Worm (Caenorhabditis elegans) whole organism, L3 larva: ENCODE results near the gene srt-68.

Experiments
- R02D3.7 ChIP-seq: fragments of 150-350 bp; optimal IDR thresholded peaks from 2 replicates; lab custom pipeline; 2014; ENCODE audit warnings: missing biosample characterization, missing genetic modification characterization
- aly-2 ChIP-seq: fragments of 150-350 bp; optimal IDR thresholded peaks from 2 replicates; lab custom pipeline; 2014; ENCODE audit warnings: missing biosample characterization, missing genetic modification characterization
- ceh-16 ChIP-seq: sonication (generic microtip); optimal IDR thresholded peaks from 2 replicates; lab custom pipeline; 2017; ENCODE audit warnings: missing biosample characterization, missing genetic modification characterization
- ceh-28 ChIP-seq: fragments of 150-350 bp; optimal IDR thresholded peaks from 2 replicates; lab custom pipeline; 2014; ENCODE audit warnings: missing biosample characterization, missing genetic modification reagents, missing genetic modification characterization
- ceh-82 ChIP-seq: fragments of 150-350 bp; optimal IDR thresholded peaks from 2 replicates; lab custom pipeline; 2014; ENCODE audit warnings: missing biosample characterization, missing genetic modification characterization
- ceh-9 ChIP-seq: sonication (generic microtip); optimal IDR thresholded peaks from 2 replicates; lab custom pipeline; 2018; ENCODE audit warnings: missing biosample characterization, missing genetic modification characterization
- daf-12 ChIP-seq: fragments of 150-350 bp; optimal IDR thresholded peaks from 2 replicates; lab custom pipeline; 2014; ENCODE audit warnings: missing biosample characterization, missing genetic modification reagents, missing genetic modification characterization
- egl-5 ChIP-seq: fragments of 150-350 bp; optimal IDR thresholded peaks from 2 replicates; lab custom pipeline; 2017; ENCODE audit warnings: missing biosample characterization, missing genetic modification reagents, missing genetic modification characterization, inconsistent platforms
- elt-1 ChIP-seq: fragments of 150-350 bp; optimal IDR thresholded peaks from 2 replicates; lab custom pipeline; 2014; ENCODE audit warnings: missing biosample characterization, missing genetic modification characterization
- elt-2 ChIP-seq: sonication (generic microtip); optimal IDR thresholded peaks from 2 replicates; lab custom pipeline; 2016; ENCODE audit warnings: missing genetic modification reagents, mild to moderate bottlenecking, missing genetic modification characterization, missing compliant biosample characterization
- elt-3 ChIP-seq, 3 experiments: fragments of 150-350 bp in 1 of 3; sonication (generic microtip) in 2 of 3; optimal IDR thresholded peaks; 2 replicates in 2 of 3; 4 replicates in 1 of 3; lab custom pipeline; 2014 to 2017; ENCODE audit warnings: missing biosample characterization in 3 of 3, missing genetic modification characterization in 3 of 3
- eor-1 ChIP-seq, 2 experiments: fragments of 150-350 bp; optimal IDR thresholded peaks; 2 replicates each; lab custom pipeline; 2014 to 2018; ENCODE audit warnings: missing biosample characterization in 2 of 2, missing genetic modification characterization in 2 of 2
- fkh-10 ChIP-seq: sonication (generic microtip); optimal IDR thresholded peaks from 2 replicates; lab custom pipeline; 2017; ENCODE audit warnings: missing biosample characterization, missing genetic modification reagents, missing genetic modification characterization
- fkh-2 ChIP-seq: fragments of 150-350 bp; optimal IDR thresholded peaks from 2 replicates; lab custom pipeline; 2014; ENCODE audit warnings: missing biosample characterization, missing genetic modification reagents, missing genetic modification characterization
- hmg-11 ChIP-seq: sonication (generic microtip); optimal IDR thresholded peaks from 2 replicates; lab custom pipeline; 2016; ENCODE audit warnings: missing genetic modification characterization, missing compliant biosample characterization
- lin-15B ChIP-seq: fragments of 150-350 bp; optimal IDR thresholded peaks from 2 replicates; lab custom pipeline; 2014; ENCODE audit warnings: missing biosample characterization, missing genetic modification characterization
- lin-39 ChIP-seq: fragments of 150-350 bp; optimal IDR thresholded peaks from 2 replicates; lab custom pipeline; 2018; ENCODE audit warnings: missing biosample characterization, missing genetic modification reagents, missing genetic modification characterization
- nfya-1 ChIP-seq: sonication (generic microtip); optimal IDR thresholded peaks from 2 replicates; lab custom pipeline; 2017; ENCODE audit warnings: missing genetic modification characterization, mild to moderate bottlenecking, missing compliant biosample characterization, antibody characterized with exemption, moderate library complexity; ENCODE audit not compliant: insufficient read depth
- nhr-23 ChIP-seq: fragments of 150-350 bp; optimal IDR thresholded peaks from 2 replicates; lab custom pipeline; 2014; ENCODE audit warnings: missing biosample characterization, missing genetic modification reagents, missing genetic modification characterization
- nhr-237 ChIP-seq: fragments of 150-350 bp; optimal IDR thresholded peaks from 2 replicates; lab custom pipeline; 2014; ENCODE audit warnings: missing biosample characterization, missing genetic modification characterization
- nhr-25 ChIP-seq: sonication (generic microtip); optimal IDR thresholded peaks from 2 replicates; lab custom pipeline; 2017; ENCODE audit warnings: missing biosample characterization, missing genetic modification characterization
- nhr-28 ChIP-seq: fragments of 150-350 bp; optimal IDR thresholded peaks from 2 replicates; lab custom pipeline; 2014; ENCODE audit warnings: missing biosample characterization, missing genetic modification characterization
- nhr-67 ChIP-seq: fragments of 150-350 bp; optimal IDR thresholded peaks from 2 replicates; lab custom pipeline; 2014; ENCODE audit warnings: missing biosample characterization, missing genetic modification characterization
- nhr-76 ChIP-seq: fragments of 150-350 bp; sonication (generic microtip); optimal IDR thresholded peaks from 5 replicates; lab custom pipeline; 2014; ENCODE audit warnings: missing biosample characterization, missing genetic modification characterization
- nhr-77 ChIP-seq: fragments of 150-350 bp; optimal IDR thresholded peaks from 2 replicates; lab custom pipeline; 2014; ENCODE audit warnings: missing biosample characterization, missing genetic modification characterization
- pha-4 ChIP-seq: fragments of 150-350 bp; optimal IDR thresholded peaks from 2 replicates; lab custom pipeline; 2014; ENCODE audit warnings: missing biosample characterization, missing genetic modification reagents, missing genetic modification characterization
- pqm-1 ChIP-seq: fragments of 150-350 bp; optimal IDR thresholded peaks from 2 replicates; lab custom pipeline; 2017; ENCODE audit warnings: missing biosample characterization, missing genetic modification characterization, inconsistent platforms
- sea-2 ChIP-seq: fragments of 150-350 bp; sonication (generic microtip); optimal IDR thresholded peaks from 4 replicates; lab custom pipeline; 2014; ENCODE audit warnings: missing biosample characterization, missing genetic modification reagents, missing genetic modification characterization
- snpc-4 ChIP-seq: fragments of 150-350 bp; optimal IDR thresholded peaks from 2 replicates; lab custom pipeline; 2014; ENCODE audit warnings: missing biosample characterization, missing genetic modification characterization
- unc-39 ChIP-seq: sonication (generic microtip); optimal IDR thresholded peaks from 4 replicates; lab custom pipeline; 2017; ENCODE audit warnings: missing biosample characterization, missing genetic modification characterization
- unc-62 ChIP-seq: fragments of 150-350 bp; sonication (generic microtip); optimal IDR thresholded peaks from 4 replicates; lab custom pipeline; 2014; ENCODE audit warnings: missing biosample characterization, missing genetic modification reagents, missing genetic modification characterization
- zag-1 ChIP-seq: fragments of 150-350 bp; optimal IDR thresholded peaks from 2 replicates; lab custom pipeline; 2014; ENCODE audit warnings: missing biosample characterization, missing genetic modification characterization
- ztf-11 ChIP-seq: fragments of 150-350 bp; optimal IDR thresholded peaks from 2 replicates; lab custom pipeline; 2014; ENCODE audit warnings: missing biosample characterization, missing genetic modification characterization

srt-68 gene

DNA sequence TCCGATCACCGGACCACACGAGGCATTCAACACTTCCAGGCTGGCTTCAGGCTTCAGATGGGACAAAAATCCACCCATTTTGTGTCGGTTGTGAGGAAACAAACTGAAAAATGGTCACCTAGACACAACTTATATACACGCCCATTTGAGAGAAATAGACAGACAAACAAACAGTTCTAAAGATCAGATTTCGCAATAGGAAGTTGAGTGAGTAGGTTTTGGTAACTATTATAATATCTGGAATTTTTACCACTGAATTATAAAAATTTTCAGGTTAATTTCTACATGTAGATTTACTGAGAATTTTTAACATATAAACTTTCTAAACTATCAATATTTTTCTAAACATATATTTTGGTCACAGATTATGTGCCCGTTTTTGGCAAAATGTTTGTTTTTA lies 18.1 kb downstream of the srt-68 start, which contains the start of gene cest-32:
Gene cest-32, minus strand, starts transcription at position 115 of the 400 bp plus-strand sequence.
- peak; percentile 12 for TF ChIP-seq pha-4 (tag; lab: Kevin White, UChicago)
- TF ChIP-seq zag-1 (tag; lab: Kevin White, UChicago): no peak
- no peak for TF ChIP-seq snpc-4

DNA sequence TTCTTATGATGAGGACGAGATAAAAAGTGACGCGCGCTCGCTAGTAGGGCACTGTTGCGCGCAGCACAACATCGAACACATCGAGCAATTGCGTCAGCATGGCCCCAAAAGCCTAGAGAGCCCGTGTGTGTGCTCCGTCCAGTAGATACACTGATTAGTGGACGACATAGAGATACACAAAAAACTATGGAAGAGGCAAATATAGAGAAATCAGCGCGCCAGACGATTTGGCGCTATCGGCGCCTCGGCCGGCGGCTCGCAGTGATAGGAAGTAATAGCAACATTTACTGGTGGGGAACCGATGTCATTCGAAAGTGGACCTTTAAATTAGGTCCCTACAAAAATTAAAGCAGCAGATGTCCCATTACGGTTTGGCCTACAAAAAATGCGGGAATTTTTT lies 23.4 kb downstream of the srt-68 start:
- peak; percentile 59 for TF ChIP-seq pha-4 (tag; lab: Kevin White, UChicago)
- TF ChIP-seq R02D3.7 (tag; lab: Kevin White, UChicago): no peak
- no peak for TF ChIP-seq elt-3 (tag; optimal IDR thresholded peaks at IDR 0.05; lab: Kevin White, UChicago)
- TF ChIP-seq snpc-4: no peak
- TF ChIP-seq ztf-11 (tag; lab: Kevin White, UChicago): no peak
- no peak for TF ChIP-seq fkh-2

DNA sequence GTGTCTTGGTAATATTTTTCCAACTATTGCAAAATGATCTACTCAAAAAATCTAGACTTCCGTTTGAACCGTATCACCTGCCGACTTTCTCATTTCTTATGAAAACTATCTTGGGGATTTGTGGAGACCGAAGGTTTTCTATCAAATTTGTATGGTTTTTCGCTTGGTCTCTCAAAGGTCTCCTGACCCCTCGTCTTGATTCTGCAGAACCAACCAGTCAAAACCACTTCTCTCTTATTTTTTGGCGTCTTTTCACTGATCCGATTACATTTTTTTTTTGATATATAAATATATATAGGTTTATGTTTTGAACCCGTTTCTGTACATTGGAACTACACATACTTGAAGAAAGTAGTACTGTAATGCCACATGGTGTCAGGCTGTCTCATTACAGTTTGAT lies 26.3 kb downstream of the srt-68 start:
- no peak for TF ChIP-seq lin-39 (tag; lab: Kevin White, UChicago)
- no peak for TF ChIP-seq ztf-11 (tag; lab: Kevin White, UChicago)
- TF ChIP-seq elt-1 (tag; lab: Kevin White, UChicago): no peak
- no peak for TF ChIP-seq pqm-1 (tag; lab: Kevin White, UChicago)
- TF ChIP-seq R02D3.7 (tag; lab: Kevin White, UChicago): no peak
- no peak for TF ChIP-seq nhr-25 (tag; lab: Kevin White, UChicago)
- no peak for TF ChIP-seq eor-1 (tag; optimal IDR thresholded peaks at IDR 0.05; lab: Kevin White, UChicago)
- no peak for TF ChIP-seq lin-15B
- TF ChIP-seq zag-1 (tag; lab: Kevin White, UChicago): no peak
- TF ChIP-seq egl-5 (tag; lab: Kevin White, UChicago): no peak
- no peak for TF ChIP-seq nfya-1 (tag; lab: Kevin White, UChicago)
- TF ChIP-seq ceh-28 (tag; lab: Kevin White, UChicago): no peak
- TF ChIP-seq nhr-76: no peak
- no peak for TF ChIP-seq snpc-4
- no peak for TF ChIP-seq nhr-23 (tag; lab: Kevin White, UChicago)
- TF ChIP-seq ceh-9: no peak

DNA sequence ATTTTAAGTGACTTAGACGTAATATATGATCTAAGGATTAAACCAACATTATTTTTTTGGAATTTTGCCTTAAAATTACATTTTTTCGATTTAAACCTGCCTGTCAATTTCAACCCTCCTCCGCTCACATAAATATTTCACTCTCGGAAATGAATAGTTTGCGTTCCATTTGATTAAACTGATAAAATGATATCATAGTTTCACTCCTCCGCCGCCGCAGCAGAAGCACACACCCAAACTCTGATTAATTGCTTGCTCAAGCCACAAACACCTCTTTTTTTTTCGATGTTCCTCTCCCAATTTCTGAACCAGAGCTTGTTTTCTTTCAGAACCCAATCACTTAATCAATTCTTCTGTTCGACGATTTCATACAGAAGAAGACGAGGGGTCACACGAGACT lies 28.9 kb downstream of the srt-68 start, which contains the start of gene Y49G5B.1:
Gene Y49G5B.1, plus strand, starts transcription at position 324 of the 400 bp plus-strand sequence.
- TF ChIP-seq unc-39 (no peak), aly-2 (tag; lab: Kevin White, UChicago) (no peak), ceh-28 (tag; lab: Kevin White, UChicago) (no peak), lin-15B (no peak), daf-12 (tag; lab: Kevin White, UChicago) (no peak), sea-2 (GFP tag; lab: Kevin White, UChicago) (no peak), elt-2 (tag; lab: Kevin White, UChicago) (peak; percentile 2), ceh-16 (tag; lab: Kevin White, UChicago) (no peak)

DNA sequence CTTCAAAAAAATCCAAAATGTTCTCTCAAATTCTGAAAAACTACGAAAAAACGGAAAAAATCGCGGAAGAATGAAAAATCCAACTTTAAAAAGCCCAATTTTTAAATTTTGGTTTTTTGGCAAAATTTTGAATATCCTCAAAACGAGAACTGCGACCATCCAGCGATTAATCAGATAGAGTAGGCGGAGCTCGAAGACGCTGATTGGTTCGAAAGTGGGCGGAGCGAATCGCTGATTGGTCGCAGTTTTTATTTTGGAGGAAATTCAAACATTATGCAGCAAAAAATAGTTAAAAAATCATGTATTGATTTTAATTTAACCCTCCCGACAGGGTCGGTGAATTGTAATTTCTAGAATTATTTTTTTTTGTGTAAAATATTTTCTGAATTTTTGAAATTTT lies 38.2 kb downstream of the srt-68 start:
- TF ChIP-seq unc-62 (GFP tag; lab: Kevin White, UChicago): no peak
- TF ChIP-seq nfya-1 (tag; lab: Kevin White, UChicago): peak; percentile 89

DNA sequence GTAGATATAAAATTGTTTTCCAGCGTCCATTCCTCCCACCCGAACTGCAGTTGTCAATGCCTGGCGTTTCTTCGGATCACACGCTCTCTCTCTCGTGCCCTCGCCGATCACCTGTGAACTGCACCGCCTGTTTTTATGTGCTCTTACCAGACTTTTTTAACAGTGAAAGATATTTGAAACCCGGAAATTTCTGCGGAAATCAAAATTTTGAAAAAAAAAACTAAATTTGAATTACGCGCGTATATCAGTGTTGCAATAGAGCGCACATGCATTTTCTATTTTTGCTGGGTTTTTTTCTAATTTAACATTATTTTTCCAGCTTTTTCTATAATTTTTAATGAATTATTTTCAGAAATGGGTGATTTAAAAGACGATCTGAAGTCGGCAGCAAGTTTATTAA lies 47.8 kb downstream of the srt-68 start, which contains the start of gene ttc-37:
Gene ttc-37, plus strand, starts transcription at position 349 of the 400 bp plus-strand sequence.
- TF ChIP-seq hmg-11 (tag; lab: Kevin White, UChicago): peak; percentile 40
- TF ChIP-seq pha-4 (tag; lab: Kevin White, UChicago): peak; percentile 76
- TF ChIP-seq nfya-1 (tag; lab: Kevin White, UChicago): peak; percentile 46
- no peak for TF ChIP-seq fkh-10
- peak; percentile 66 for TF ChIP-seq lin-15B
- TF ChIP-seq elt-2 (tag; lab: Kevin White, UChicago): peak; percentile 6
- peak; percentile 17 for TF ChIP-seq egl-5 (tag; lab: Kevin White, UChicago)
- no peak for TF ChIP-seq nhr-67 (tag; lab: Kevin White, UChicago)
- TF ChIP-seq pqm-1 (tag; lab: Kevin White, UChicago): peak; percentile 3

DNA sequence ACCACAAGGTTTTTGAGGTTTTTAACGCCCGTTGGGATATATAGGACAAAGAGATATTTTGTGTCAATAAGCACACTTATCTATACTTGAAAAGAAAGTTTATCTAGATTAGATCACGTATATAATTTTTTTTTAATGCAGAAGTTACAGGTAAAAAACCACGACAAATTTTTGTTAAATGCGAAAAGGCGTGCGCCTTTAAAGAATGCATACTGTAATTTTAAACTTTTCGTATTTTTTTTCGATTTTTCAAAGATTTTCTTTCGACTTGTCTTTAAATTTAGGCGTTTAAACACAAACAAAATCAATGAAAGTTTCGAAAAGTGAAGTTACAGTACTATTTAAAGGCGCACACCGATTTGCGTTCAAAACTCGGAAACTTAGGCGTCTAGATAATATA lies 48.3 kb downstream of the srt-68 start:
- TF ChIP-seq ceh-9: no peak
- TF ChIP-seq nhr-77 (tag; lab: Kevin White, UChicago): no peak
- TF ChIP-seq ceh-82 (tag; lab: Kevin White, UChicago): no peak
- TF ChIP-seq nhr-67 (tag; lab: Kevin White, UChicago): no peak
- no peak for TF ChIP-seq pha-4 (tag; lab: Kevin White, UChicago)
- no peak for TF ChIP-seq fkh-10
- no peak for TF ChIP-seq aly-2 (tag; lab: Kevin White, UChicago)
- no peak for TF ChIP-seq zag-1 (tag; lab: Kevin White, UChicago)
- no peak for TF ChIP-seq unc-62 (GFP tag; lab: Kevin White, UChicago)
- TF ChIP-seq nhr-25 (tag; lab: Kevin White, UChicago): no peak
- TF ChIP-seq nhr-28 (tag; lab: Kevin White, UChicago): no peak
- no peak for TF ChIP-seq daf-12 (tag; lab: Kevin White, UChicago)
- TF ChIP-seq nhr-237 (tag; lab: Kevin White, UChicago): no peak
- TF ChIP-seq ceh-16 (tag; lab: Kevin White, UChicago): no peak
